Fruit fly (Drosophila melanogaster): ENCODE data around the gene CG6683.
A peak's percentile ranks its signal among the peaks of the same experiment; 100 is the strongest.

Gene CG6683

DNA sequence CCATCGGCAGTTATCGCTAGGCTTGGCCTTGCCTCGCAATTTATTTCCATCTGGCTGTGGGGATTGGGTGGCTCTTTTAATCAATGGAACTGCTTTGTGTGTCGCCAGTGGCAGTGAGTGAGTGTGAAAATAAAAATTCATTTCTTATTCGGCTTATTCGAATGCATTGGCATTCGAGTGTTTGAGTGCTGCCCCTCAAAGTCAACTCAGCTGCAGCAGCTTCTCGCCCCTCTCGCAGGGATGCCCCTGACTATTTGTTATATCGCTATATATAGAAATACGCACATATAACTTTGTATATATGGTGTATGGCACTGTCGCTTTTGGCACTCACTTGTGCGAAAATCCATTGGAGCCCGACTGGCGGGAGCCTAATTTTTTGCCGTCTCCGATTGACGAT, 36.1 kb upstream of the CG6683 start (continued):
- TF ChIP-seq chif (GFP tag; optimal IDR thresholded peaks at IDR 0.05) (no peak), Lhr (GFP tag; optimal IDR thresholded peaks at IDR 0.05) (no peak), Deaf1 (tag; optimal IDR thresholded peaks at IDR 0.05) (no peak), pita (GFP tag; optimal IDR thresholded peaks at IDR 0.05) (no peak), sd (tag; optimal IDR thresholded peaks at IDR 0.05) (no peak), Trl (optimal IDR thresholded peaks at IDR 0.05) (no peak), Trl (GFP tag; optimal IDR thresholded peaks at IDR 0.05) (no peak), CG5245 (GFP tag; optimal IDR thresholded peaks at IDR 0.05) (no peak), CG8765 (GFP tag; IDR thresholded peaks at IDR 0.05) (no peak), Drgx (GFP tag; IDR thresholded peaks at IDR 0.05) (peak; percentile 20; the same call in 1 of the 2 replicates), Hand (GFP tag; optimal IDR thresholded peaks at IDR 0.05) (no peak), nmo (GFP tag; optimal IDR thresholded peaks at IDR 0.05) (no peak), CG3726 (GFP tag; IDR thresholded peaks at IDR 0.05) (no peak), bowl (GFP tag; IDR thresholded peaks at IDR 0.05) (no peak), dmrt11E (tag; optimal IDR thresholded peaks at IDR 0.05) (no peak), Bteb2 (GFP tag; optimal IDR thresholded peaks at IDR 0.05) (no peak), Med (GFP tag) (peak; percentile 49), sens (GFP tag) (peak; percentile 20), CG12391 (tag; optimal IDR thresholded peaks at IDR 0.05) (no peak), CG14014 (GFP tag; IDR thresholded peaks at IDR 0.05) (no peak), cas (GFP tag; IDR thresholded peaks at IDR 0.05) (no peak), CG11398 (GFP tag; optimal IDR thresholded peaks at IDR 0.05) (no peak), hb (GFP tag; IDR thresholded peaks at IDR 0.05; ENCODE audit: partially characterized antibody) (no peak), Hr39 (optimal IDR thresholded peaks at IDR 0.05) (no peak), CG2202 (tag; optimal IDR thresholded peaks at IDR 0.05) (no peak), Fer3 (tag; optimal IDR thresholded peaks at IDR 0.05) (no peak), CG2199 (GFP tag; IDR thresholded peaks at IDR 0.05) (0 out of 3 replicates have a peak, but pooled peaks have one; percentile 24), CG34422 (GFP tag; IDR thresholded peaks at IDR 0.05) (no peak), CG15696 (tag; optimal IDR thresholded peaks at IDR 0.05) (no peak), kay (GFP tag; optimal IDR thresholded peaks at IDR 0.05) (no peak), CG14860 (GFP tag; IDR thresholded peaks at IDR 0.05; ENCODE audit: partially characterized antibody) (no peak), ash1 (GFP tag; optimal IDR thresholded peaks at IDR 0.05) (no peak), CG15011 (GFP tag; optimal IDR thresholded peaks at IDR 0.05) (no peak), CG4360 (GFP tag; IDR thresholded peaks at IDR 0.05) (no peak), tin (GFP tag; optimal IDR thresholded peaks at IDR 0.05) (no peak), dpn (GFP tag; optimal IDR thresholded peaks at IDR 0.05) (no peak), Poxn (GFP tag; IDR thresholded peaks at IDR 0.05) (no peak), Fer2 (tag; optimal IDR thresholded peaks at IDR 0.05) (no peak), Ets65A (GFP tag) (peak; percentile 12), H2.0 (GFP tag; IDR thresholded peaks at IDR 0.05) (no peak), ham (GFP tag; IDR thresholded peaks at IDR 0.05) (no peak), CG9609 (GFP tag; optimal IDR thresholded peaks at IDR 0.05) (no peak), CG1603 (tag; optimal IDR thresholded peaks at IDR 0.05) (no peak), CG13424 (tag; optimal IDR thresholded peaks at IDR 0.05) (no peak), so (GFP tag; IDR thresholded peaks at IDR 0.05) (0 out of 3 replicates have a peak, but pooled peaks have one; percentile 12)
